Worm (Caenorhabditis elegans): ENCODE data around the gene msp-64.
A peak's percentile ranks its signal among the peaks of the same experiment; 100 is the strongest.

msp-64 gene

DNA sequence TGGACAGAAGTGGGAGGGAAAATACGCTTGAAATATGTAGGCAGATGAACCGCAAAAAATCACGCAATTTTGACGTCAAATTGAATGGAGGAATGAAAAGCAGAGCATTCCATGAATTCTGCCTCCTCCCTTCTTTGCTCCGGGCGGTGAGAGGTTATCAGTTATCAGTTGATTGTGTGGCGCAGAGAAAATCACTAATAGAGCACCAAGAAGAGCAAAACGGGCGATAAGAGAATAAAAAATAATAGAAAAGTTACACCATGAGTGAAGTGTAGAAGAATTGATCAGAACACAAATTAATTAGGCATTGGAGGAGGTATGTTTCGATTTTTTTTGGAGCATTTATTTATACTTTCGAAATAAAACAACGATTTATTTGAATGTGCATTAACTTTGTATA is 3.6 kb downstream of the msp-64 start:
- TF ChIP-seq nhr-12 (tag; optimal IDR thresholded peaks at IDR 0.05) (no peak), sea-2 (GFP tag; optimal IDR thresholded peaks at IDR 0.05) (no peak), elt-2 (tag; optimal IDR thresholded peaks at IDR 0.05) (peak; percentile 97), pqm-1 (tag; optimal IDR thresholded peaks at IDR 0.05) (peak; percentile 63)

ce11 chrII:5805303-5805702 is 4.8 kb downstream of the msp-64 start, which contains the start of gene K05F1.10:
Gene K05F1.10, minus strand, starts transcription at chrII:5805473.
- no peak for TF ChIP-seq ZK546.5 (tag; optimal IDR thresholded peaks at IDR 0.05)
- TF ChIP-seq daf-12 (tag; optimal IDR thresholded peaks at IDR 0.05): no peak
- TF ChIP-seq ztf-11 (tag; optimal IDR thresholded peaks at IDR 0.05): no peak
- no peak for TF ChIP-seq jun-1 (tag; optimal IDR thresholded peaks at IDR 0.05)
- TF ChIP-seq nhr-28 (tag; optimal IDR thresholded peaks at IDR 0.05): no peak
- no peak for TF ChIP-seq eor-1 (tag; optimal IDR thresholded peaks at IDR 0.05)
- TF ChIP-seq fos-1 (tag; optimal IDR thresholded peaks at IDR 0.05): no peak
- no peak for TF ChIP-seq nhr-23 (tag; optimal IDR thresholded peaks at IDR 0.05)
- TF ChIP-seq zag-1 (tag; optimal IDR thresholded peaks at IDR 0.05): no peak
- TF ChIP-seq ama-1 (optimal IDR thresholded peaks at IDR 0.05): peak; percentile 9
- no peak for TF ChIP-seq nhr-25 (tag; optimal IDR thresholded peaks at IDR 0.05)
- TF ChIP-seq egl-27 (tag; optimal IDR thresholded peaks at IDR 0.05): no peak
- TF ChIP-seq snpc-4 (tag; optimal IDR thresholded peaks at IDR 0.05): no peak
- no peak for TF ChIP-seq skn-1 (tag; optimal IDR thresholded peaks at IDR 0.05)
- no peak for TF ChIP-seq mdl-1 (tag; optimal IDR thresholded peaks at IDR 0.05)
- peak; percentile 54 for TF ChIP-seq pqm-1 (tag; optimal IDR thresholded peaks at IDR 0.05)
- peak; percentile 86 for TF ChIP-seq elt-2 (tag; optimal IDR thresholded peaks at IDR 0.05)
- no peak for TF ChIP-seq fkh-10 (GFP tag; optimal IDR thresholded peaks at IDR 0.05)
- TF ChIP-seq unc-62 (GFP tag; optimal IDR thresholded peaks at IDR 0.05): no peak
- no peak for TF ChIP-seq ceh-82 (tag; optimal IDR thresholded peaks at IDR 0.05)
- TF ChIP-seq pha-4 (tag; optimal IDR thresholded peaks at IDR 0.05): peak; percentile 9

- peak; percentile 8 for TF ChIP-seq pha-4 (tag; optimal IDR thresholded peaks at IDR 0.05)
- TF ChIP-seq pqm-1 (tag; optimal IDR thresholded peaks at IDR 0.05): peak; percentile 25
- TF ChIP-seq elt-2 (tag; optimal IDR thresholded peaks at IDR 0.05): peak; percentile 93
- TF ChIP-seq ceh-9 (tag; optimal IDR thresholded peaks at IDR 0.05): no peak
- TF ChIP-seq nhr-67 (tag; optimal IDR thresholded peaks at IDR 0.05): no peak
Measured at ce11 chrII:5804288-5804687, 5.8 kb downstream of the msp-64 start.

- TF ChIP-seq egl-5 (tag; optimal IDR thresholded peaks at IDR 0.05): no peak
- no peak for TF ChIP-seq nhr-67 (tag; optimal IDR thresholded peaks at IDR 0.05)
- no peak for TF ChIP-seq nhr-28 (tag; optimal IDR thresholded peaks at IDR 0.05)
- TF ChIP-seq pha-4 (tag; optimal IDR thresholded peaks at IDR 0.05): no peak
- no peak for TF ChIP-seq unc-39 (tag; optimal IDR thresholded peaks at IDR 0.05)
- no peak for TF ChIP-seq ceh-9 (tag; optimal IDR thresholded peaks at IDR 0.05)
- no peak for TF ChIP-seq aly-2 (tag; optimal IDR thresholded peaks at IDR 0.05)
- no peak for TF ChIP-seq hmg-11 (tag; optimal IDR thresholded peaks at IDR 0.05)
- TF ChIP-seq lin-39 (tag; optimal IDR thresholded peaks at IDR 0.05): no peak
- no peak for TF ChIP-seq pqm-1 (tag; optimal IDR thresholded peaks at IDR 0.05)
- TF ChIP-seq jun-1 (tag; optimal IDR thresholded peaks at IDR 0.05): no peak
- TF ChIP-seq daf-12 (tag; optimal IDR thresholded peaks at IDR 0.05): no peak
Measured at ce11 chrII:5801075-5801474, 9.1 kb downstream of the msp-64 start, which contains the start of the genes K05F1.9 and K05F1.1. Gene K05F1.9, minus strand, starts transcription at chrII:5801175. Gene K05F1.1, plus strand, starts transcription at chrII:5801382.

DNA sequence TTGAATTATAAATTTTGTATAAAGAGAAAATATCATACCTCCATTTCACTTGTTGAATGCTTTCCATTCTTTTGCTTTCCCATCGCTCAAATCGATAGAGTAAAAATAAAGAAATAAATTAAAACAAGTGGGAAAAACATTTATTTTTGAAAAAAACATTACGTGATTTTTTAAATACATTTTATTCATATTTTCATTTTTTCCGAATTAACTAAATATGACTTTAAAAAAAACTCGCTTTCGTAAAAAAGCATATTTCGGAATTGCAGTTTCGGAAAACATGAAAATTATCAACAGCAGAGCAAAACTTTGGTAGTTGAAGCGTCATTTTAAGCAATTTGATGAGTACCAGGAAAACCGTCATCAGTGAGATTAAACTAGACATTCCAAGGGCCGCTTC is 10.6 kb downstream of the msp-64 start, which contains the start of gene K05F1.8:
Gene K05F1.8 (minus strand): TSS at position 101 of the 400 bp plus-strand sequence.
- TF ChIP-seq egl-27 (tag; optimal IDR thresholded peaks at IDR 0.05) (no peak), zag-1 (tag; optimal IDR thresholded peaks at IDR 0.05) (no peak), fkh-2 (tag; optimal IDR thresholded peaks at IDR 0.05) (no peak), ztf-4 (tag; optimal IDR thresholded peaks at IDR 0.05) (no peak), mdl-1 (tag; optimal IDR thresholded peaks at IDR 0.05) (no peak), lin-15B (tag; optimal IDR thresholded peaks at IDR 0.05) (no peak), nfya-1 (tag; optimal IDR thresholded peaks at IDR 0.05; ENCODE audit: insufficient read depth) (no peak), nhr-25 (tag; optimal IDR thresholded peaks at IDR 0.05) (no peak), ZK546.5 (tag; optimal IDR thresholded peaks at IDR 0.05) (no peak), hmg-11 (tag; optimal IDR thresholded peaks at IDR 0.05) (no peak), nhr-67 (tag; optimal IDR thresholded peaks at IDR 0.05) (no peak), elt-1 (tag; optimal IDR thresholded peaks at IDR 0.05) (no peak), fos-1 (tag; optimal IDR thresholded peaks at IDR 0.05) (no peak), nhr-11 (tag; optimal IDR thresholded peaks at IDR 0.05) (no peak), nhr-43 (tag; optimal IDR thresholded peaks at IDR 0.05; ENCODE audit: poor library complexity, severe bottlenecking) (no peak)

All from whole organism, L3 larva.